Worm (Caenorhabditis elegans) whole organism, L3 larva: ENCODE measurements around the gene clec-40.

Experiments
- R02D3.7 ChIP-seq: fragments of 150-350 bp; optimal IDR thresholded peaks from 2 replicates; lab custom pipeline; 2014; ENCODE audit warnings: missing biosample characterization, missing genetic modification characterization
- ZK546.5 ChIP-seq: sonication (generic microtip); optimal IDR thresholded peaks from 2 replicates; lab custom pipeline; 2017; ENCODE audit warnings: missing biosample characterization, missing genetic modification characterization
- ama-1 ChIP-seq: fragments of 150-350 bp; optimal IDR thresholded peaks from 2 replicates; lab custom pipeline; 2018
- ceh-16 ChIP-seq: sonication (generic microtip); optimal IDR thresholded peaks from 2 replicates; lab custom pipeline; 2017; ENCODE audit warnings: missing biosample characterization, missing genetic modification characterization
- ceh-28 ChIP-seq: fragments of 150-350 bp; optimal IDR thresholded peaks from 2 replicates; lab custom pipeline; 2014; ENCODE audit warnings: missing biosample characterization, missing genetic modification reagents, missing genetic modification characterization
- ceh-9 ChIP-seq: sonication (generic microtip); optimal IDR thresholded peaks from 2 replicates; lab custom pipeline; 2018; ENCODE audit warnings: missing biosample characterization, missing genetic modification characterization
- daf-12 ChIP-seq: fragments of 150-350 bp; optimal IDR thresholded peaks from 2 replicates; lab custom pipeline; 2014; ENCODE audit warnings: missing biosample characterization, missing genetic modification reagents, missing genetic modification characterization
- egl-27 ChIP-seq: sonication (generic microtip); optimal IDR thresholded peaks from 4 replicates; lab custom pipeline; 2017; ENCODE audit warnings: missing biosample characterization, missing genetic modification reagents, missing genetic modification characterization
- egl-5 ChIP-seq: fragments of 150-350 bp; optimal IDR thresholded peaks from 2 replicates; lab custom pipeline; 2017; ENCODE audit warnings: missing biosample characterization, missing genetic modification reagents, missing genetic modification characterization, inconsistent platforms
- elt-1 ChIP-seq: fragments of 150-350 bp; optimal IDR thresholded peaks from 2 replicates; lab custom pipeline; 2014; ENCODE audit warnings: missing biosample characterization, missing genetic modification characterization
- elt-2 ChIP-seq: sonication (generic microtip); optimal IDR thresholded peaks from 2 replicates; lab custom pipeline; 2016; ENCODE audit warnings: missing genetic modification reagents, mild to moderate bottlenecking, missing genetic modification characterization, missing compliant biosample characterization
- eor-1 ChIP-seq, 2 experiments: fragments of 150-350 bp; optimal IDR thresholded peaks; 2 replicates each; lab custom pipeline; 2014 to 2018; ENCODE audit warnings: missing biosample characterization in 2 of 2, missing genetic modification characterization in 2 of 2
- fkh-10 ChIP-seq: sonication (generic microtip); optimal IDR thresholded peaks from 2 replicates; lab custom pipeline; 2017; ENCODE audit warnings: missing biosample characterization, missing genetic modification reagents, missing genetic modification characterization
- fos-1 ChIP-seq: fragments of 150-350 bp; optimal IDR thresholded peaks from 2 replicates; lab custom pipeline; 2014; ENCODE audit warnings: missing biosample characterization, missing genetic modification characterization
- jun-1 ChIP-seq: fragments of 150-350 bp; optimal IDR thresholded peaks from 2 replicates; lab custom pipeline; 2014; ENCODE audit warnings: missing biosample characterization, missing genetic modification reagents, missing genetic modification characterization
- lin-15B ChIP-seq: fragments of 150-350 bp; optimal IDR thresholded peaks from 2 replicates; lab custom pipeline; 2014; ENCODE audit warnings: missing biosample characterization, missing genetic modification characterization
- lin-39 ChIP-seq: fragments of 150-350 bp; optimal IDR thresholded peaks from 2 replicates; lab custom pipeline; 2018; ENCODE audit warnings: missing biosample characterization, missing genetic modification reagents, missing genetic modification characterization
- lsy-12 ChIP-seq: sonication (generic microtip); optimal IDR thresholded peaks from 2 replicates; lab custom pipeline; 2016; ENCODE audit warnings: mild to moderate bottlenecking, missing genetic modification characterization, missing compliant biosample characterization
- nfya-1 ChIP-seq: sonication (generic microtip); optimal IDR thresholded peaks from 2 replicates; lab custom pipeline; 2017; ENCODE audit warnings: missing genetic modification characterization, mild to moderate bottlenecking, missing compliant biosample characterization, antibody characterized with exemption, moderate library complexity; ENCODE audit not compliant: insufficient read depth
- nhr-23 ChIP-seq: fragments of 150-350 bp; optimal IDR thresholded peaks from 2 replicates; lab custom pipeline; 2014; ENCODE audit warnings: missing biosample characterization, missing genetic modification reagents, missing genetic modification characterization
- nhr-237 ChIP-seq: fragments of 150-350 bp; optimal IDR thresholded peaks from 2 replicates; lab custom pipeline; 2014; ENCODE audit warnings: missing biosample characterization, missing genetic modification characterization
- nhr-28 ChIP-seq: fragments of 150-350 bp; optimal IDR thresholded peaks from 2 replicates; lab custom pipeline; 2014; ENCODE audit warnings: missing biosample characterization, missing genetic modification characterization
- nhr-43 ChIP-seq: sonication (generic microtip); optimal IDR thresholded peaks from 2 replicates; lab custom pipeline; 2016; ENCODE audit warnings: mild to moderate bottlenecking, missing genetic modification characterization, missing compliant biosample characterization; ENCODE audit not compliant: poor library complexity, severe bottlenecking
- nhr-67 ChIP-seq: fragments of 150-350 bp; optimal IDR thresholded peaks from 2 replicates; lab custom pipeline; 2014; ENCODE audit warnings: missing biosample characterization, missing genetic modification characterization
- nhr-77 ChIP-seq: fragments of 150-350 bp; optimal IDR thresholded peaks from 2 replicates; lab custom pipeline; 2014; ENCODE audit warnings: missing biosample characterization, missing genetic modification characterization
- pha-4 ChIP-seq: fragments of 150-350 bp; optimal IDR thresholded peaks from 2 replicates; lab custom pipeline; 2014; ENCODE audit warnings: missing biosample characterization, missing genetic modification reagents, missing genetic modification characterization
- pqm-1 ChIP-seq: fragments of 150-350 bp; optimal IDR thresholded peaks from 2 replicates; lab custom pipeline; 2017; ENCODE audit warnings: missing biosample characterization, missing genetic modification characterization, inconsistent platforms
- skn-1 ChIP-seq: fragments of 150-350 bp; optimal IDR thresholded peaks from 2 replicates; lab custom pipeline; 2014; ENCODE audit warnings: missing biosample characterization, missing genetic modification characterization
- snpc-4 ChIP-seq: fragments of 150-350 bp; optimal IDR thresholded peaks from 2 replicates; lab custom pipeline; 2014; ENCODE audit warnings: missing biosample characterization, missing genetic modification characterization
- tbx-2 ChIP-seq: sonication (generic microtip); optimal IDR thresholded peaks from 2 replicates; lab custom pipeline; 2016; ENCODE audit warnings: mild to moderate bottlenecking, missing genetic modification characterization, missing compliant biosample characterization
- unc-39 ChIP-seq: sonication (generic microtip); optimal IDR thresholded peaks from 4 replicates; lab custom pipeline; 2017; ENCODE audit warnings: missing biosample characterization, missing genetic modification characterization
- unc-62 ChIP-seq: fragments of 150-350 bp; sonication (generic microtip); optimal IDR thresholded peaks from 4 replicates; lab custom pipeline; 2014; ENCODE audit warnings: missing biosample characterization, missing genetic modification reagents, missing genetic modification characterization
- zag-1 ChIP-seq: fragments of 150-350 bp; optimal IDR thresholded peaks from 2 replicates; lab custom pipeline; 2014; ENCODE audit warnings: missing biosample characterization, missing genetic modification characterization
- ztf-11 ChIP-seq: fragments of 150-350 bp; optimal IDR thresholded peaks from 2 replicates; lab custom pipeline; 2014; ENCODE audit warnings: missing biosample characterization, missing genetic modification characterization

clec-40 gene

ce11 chrV:16869740-16870139 lies 28.9 kb upstream of the clec-40 start, which contains the start of gene clec-33:
Gene clec-33 (minus strand): TSS chrV:16869840.
- TF ChIP-seq ztf-11 (tag; lab: Kevin White, UChicago) (no peak), ceh-28 (tag; lab: Kevin White, UChicago) (no peak), fos-1 (tag; lab: Kevin White, UChicago) (no peak), unc-62 (GFP tag; lab: Kevin White, UChicago) (no peak), zag-1 (tag; lab: Kevin White, UChicago) (no peak)

ce11 chrV:16865404-16865803 lies 24.5 kb upstream of the clec-40 start, which contains the start of gene clec-28:
Gene clec-28 (plus strand): TSS chrV:16865704.
- TF ChIP-seq egl-27 (no peak), lin-39 (tag; lab: Kevin White, UChicago) (no peak), zag-1 (tag; lab: Kevin White, UChicago) (no peak), fkh-10 (GFP tag; lab: Kevin White, UChicago) (no peak), nhr-67 (tag; lab: Kevin White, UChicago) (no peak), lin-15B (tag; lab: Kevin White, UChicago) (no peak), jun-1 (tag; lab: Kevin White, UChicago) (no peak), ceh-16 (no peak), skn-1 (no peak)

ce11 chrV:16861719-16862118 lies 20.9 kb upstream of the clec-40 start, which contains the start of the genes clec-32 and clec-24:
Gene clec-32 (minus strand): TSS chrV:16861819.
Gene clec-24 (plus strand): TSS chrV:16862012.
- TF ChIP-seq nhr-237 (no peak), nhr-23 (tag; lab: Kevin White, UChicago) (no peak), skn-1 (no peak), nhr-77 (tag; lab: Kevin White, UChicago) (no peak), eor-1 (tag; optimal IDR thresholded peaks at IDR 0.05; lab: Kevin White, UChicago) (no peak), tbx-2 (no peak), nfya-1 (tag; lab: Kevin White, UChicago) (no peak), unc-39 (tag; lab: Kevin White, UChicago) (no peak), ceh-9 (tag; lab: Kevin White, UChicago) (no peak), nhr-43 (tag; lab: Kevin White, UChicago) (no peak), elt-1 (tag; lab: Kevin White, UChicago) (no peak), lin-15B (tag; lab: Kevin White, UChicago) (no peak), elt-2 (no peak)

- TF ChIP-seq lsy-12 (tag; lab: Kevin White, UChicago) = no peak
- no peak for TF ChIP-seq nfya-1 (tag; lab: Kevin White, UChicago)
- TF ChIP-seq egl-5 (tag; lab: Kevin White, UChicago) = no peak
- no peak for TF ChIP-seq eor-1 (tag; optimal IDR thresholded peaks at IDR 0.05; lab: Kevin White, UChicago)
- TF ChIP-seq nhr-28 = no peak
- no peak for TF ChIP-seq ama-1
- no peak for TF ChIP-seq daf-12 (tag; lab: Kevin White, UChicago)
- no peak for TF ChIP-seq lin-39 (tag; lab: Kevin White, UChicago)
- no peak for TF ChIP-seq pha-4
- TF ChIP-seq snpc-4 = no peak
- TF ChIP-seq R02D3.7 (tag; lab: Kevin White, UChicago) = no peak
- TF ChIP-seq nhr-77 (tag; lab: Kevin White, UChicago) = no peak
- no peak for TF ChIP-seq skn-1
- TF ChIP-seq ZK546.5 (tag; lab: Kevin White, UChicago) = no peak
- TF ChIP-seq nhr-23 (tag; lab: Kevin White, UChicago) = no peak
- no peak for TF ChIP-seq pqm-1 (tag; lab: Kevin White, UChicago)
Observed at ce11 chrV:16857977-16858479, 17.2 kb upstream of the clec-40 start, which contains the start of the genes clec-31 and clec-22. Gene clec-31 (minus strand): TSS chrV:16858077. Gene clec-22 (plus strand): TSS chrV:16858429.
